Worm (Caenorhabditis elegans) whole organism, late embryonic: ENCODE results near the gene mrp-1.

Experiments
- K02D7.2 ChIP-seq: sonication (generic microtip); optimal IDR thresholded peaks from 2 replicates; lab custom pipeline; 2017; ENCODE audit warnings: mild to moderate bottlenecking, missing genetic modification characterization, missing compliant biosample characterization
- elt-2 ChIP-seq: sonication (generic microtip); optimal IDR thresholded peaks from 2 replicates; lab custom pipeline; 2016; ENCODE audit warnings: missing genetic modification reagents, missing genetic modification characterization, missing compliant biosample characterization
- pha-4 ChIP-seq: fragments of 150-350 bp; optimal IDR thresholded peaks from 2 replicates; lab custom pipeline; 2018; ENCODE audit warnings: missing biosample characterization, missing genetic modification reagents, missing genetic modification characterization

ce11 chrX:530011-530410 is 57.7 kb downstream of the mrp-1 start, which contains the start of gene ugt-46:
- TF ChIP-seq K02D7.2 (tag; lab: Kevin White, UChicago) (no peak), elt-2 (peak; percentile 98), pha-4 (no peak)
